Worm (Caenorhabditis elegans): ENCODE results near the gene F41C3.8.

The F41C3.8 gene

DNA sequence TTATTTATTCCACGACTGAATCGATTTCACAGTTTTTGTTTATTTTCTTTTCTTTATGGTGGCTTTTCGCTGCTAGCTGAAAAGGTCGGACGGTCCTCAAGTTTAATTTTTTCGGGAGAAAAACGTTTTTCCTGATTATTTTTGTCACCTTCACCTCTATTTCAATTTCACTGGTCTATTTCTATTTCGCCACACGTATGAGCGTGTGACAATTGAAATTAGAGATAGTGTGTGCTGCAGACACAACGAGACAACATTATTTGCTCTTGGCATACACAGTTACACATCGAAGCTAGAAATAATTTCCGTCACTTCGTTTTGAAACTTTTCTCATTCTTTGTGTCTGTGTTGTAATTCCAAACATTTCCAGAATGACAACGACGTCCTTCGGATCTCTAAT is at the start of gene F41C3.8:
F41C3.8 (plus strand) TSS at position 371 of the 400 bp plus-strand sequence.
- TF ChIP-seq ZK185.1 (tag; optimal IDR thresholded peaks at IDR 0.05; ENCODE audit: poor library complexity, severe bottlenecking): no peak
- 0 out of 2 replicates have a peak, but pooled peaks have one; percentile 24 for TF ChIP-seq dox-1 (GFP tag; IDR thresholded peaks at IDR 0.05)
- TF ChIP-seq let-607 (tag; optimal IDR thresholded peaks at IDR 0.05): peak in 1 of 2 experiments; percentile 87
- TF ChIP-seq attf-5 (GFP tag; optimal IDR thresholded peaks at IDR 0.05): peak; percentile 50
- TF ChIP-seq mxl-1 (tag; optimal IDR thresholded peaks at IDR 0.05): no peak
- peak; percentile 89 for TF ChIP-seq nhr-80 (tag; optimal IDR thresholded peaks at IDR 0.05)
- TF ChIP-seq efl-1 (GFP tag; optimal IDR thresholded peaks at IDR 0.05): no peak
- 0 out of 2 replicates have a peak, but pooled peaks have one; percentile 29 for TF ChIP-seq cebp-1 (GFP tag; IDR thresholded peaks at IDR 0.05)
- TF ChIP-seq cebp-1 (tag; optimal IDR thresholded peaks at IDR 0.05): peak; percentile 70

ce11 chrII:4667572-4667971 is 48.3 kb upstream of the F41C3.8 start, which contains the start of gene fut-5:
Gene fut-5 (minus strand): TSS chrII:4667672.
- TF ChIP-seq lin-26 (GFP tag; IDR thresholded peaks at IDR 0.05) (no peak), Y79H2A.3 (GFP tag; conservative IDR thresholded peaks at IDR 0.05) (no peak), ceh-58 (GFP tag; IDR thresholded peaks at IDR 0.05) (no peak), C17E4.6 (GFP tag; IDR thresholded peaks at IDR 0.05) (no peak), bed-1 (GFP tag; IDR thresholded peaks at IDR 0.05) (no peak), attf-6 (GFP tag; IDR thresholded peaks at IDR 0.05) (no peak), ccch-3 (GFP tag; optimal IDR thresholded peaks at IDR 0.05) (no peak), ztf-28 (GFP tag; IDR thresholded peaks at IDR 0.05) (no peak), hsf-1 (GFP tag; IDR thresholded peaks at IDR 0.05) (no peak), lir-1 (GFP tag; conservative IDR thresholded peaks at IDR 0.05) (no peak), mxl-1 (tag; optimal IDR thresholded peaks at IDR 0.05) (no peak), T26A5.8 (tag; optimal IDR thresholded peaks at IDR 0.05) (no peak), let-607 (tag; optimal IDR thresholded peaks at IDR 0.05) (no peak), K11D2.4 (GFP tag; IDR thresholded peaks at IDR 0.05) (no peak), madf-6 (GFP tag; IDR thresholded peaks at IDR 0.05) (no peak), akir-1 (GFP tag; optimal IDR thresholded peaks at IDR 0.05) (no peak), ama-1 (optimal IDR thresholded peaks at IDR 0.05) (no peak), ama-1 (GFP tag; optimal IDR thresholded peaks at IDR 0.05) (no peak), Y53F4B.3 (GFP tag; IDR thresholded peaks at IDR 0.05) (no peak), lin-35 (GFP tag; optimal IDR thresholded peaks at IDR 0.05) (no peak), lsy-27 (tag; optimal IDR thresholded peaks at IDR 0.05; ENCODE audit: borderline replicate concordance, insufficient read depth) (no peak)

DNA sequence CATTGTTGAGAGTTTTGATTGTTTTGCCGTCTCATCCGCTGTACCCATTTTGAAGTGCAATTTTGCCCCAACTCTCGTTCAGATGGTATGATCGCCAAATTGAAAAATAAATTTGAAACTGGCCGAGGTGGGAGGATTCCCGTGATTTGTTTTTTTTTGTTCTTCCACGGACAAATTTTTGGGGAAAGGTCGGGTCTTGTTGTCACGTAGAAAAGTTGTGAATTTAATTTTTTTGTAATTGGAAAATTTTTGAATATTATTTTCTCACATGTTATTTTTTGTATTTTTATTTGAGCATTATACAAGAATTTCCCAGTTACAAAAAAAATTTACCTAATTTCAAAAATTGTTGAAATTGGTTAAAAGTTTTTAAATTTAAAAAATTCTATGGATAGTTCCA is 44.2 kb upstream of the F41C3.8 start, which contains the start of gene T05A7.6:
T05A7.6 (minus strand) TSS at position 101 of the 400 bp plus-strand sequence.
- TF ChIP-seq madf-8 (GFP tag; conservative IDR thresholded peaks at IDR 0.05) (no peak), rcor-1 (GFP tag; IDR thresholded peaks at IDR 0.05) (no peak), madf-10 (tag; optimal IDR thresholded peaks at IDR 0.05) (no peak), lin-54 (GFP tag; optimal IDR thresholded peaks at IDR 0.05) (no peak), let-607 (tag; optimal IDR thresholded peaks at IDR 0.05) (no peak), ztf-3 (GFP tag; optimal IDR thresholded peaks at IDR 0.05) (no peak), nhr-27 (tag; optimal IDR thresholded peaks at IDR 0.05) (no peak), chd-7 (tag; optimal IDR thresholded peaks at IDR 0.05) (no peak), B0261.1 (tag; optimal IDR thresholded peaks at IDR 0.05) (no peak), mcd-1 (GFP tag; IDR thresholded peaks at IDR 0.05) (no peak), gei-17 (GFP tag; optimal IDR thresholded peaks at IDR 0.05) (no peak), cebp-1 (GFP tag; IDR thresholded peaks at IDR 0.05) (no peak), cebp-1 (tag; optimal IDR thresholded peaks at IDR 0.05) (no peak), mel-28 (tag; optimal IDR thresholded peaks at IDR 0.05; ENCODE audit: borderline replicate concordance) (no peak), hlh-26 (GFP tag; conservative IDR thresholded peaks at IDR 0.05) (no peak), K12H6.12 (tag; optimal IDR thresholded peaks at IDR 0.05) (no peak), mxl-1 (tag; optimal IDR thresholded peaks at IDR 0.05) (no peak), bed-2 (GFP tag; IDR thresholded peaks at IDR 0.05) (no peak), lin-35 (GFP tag; optimal IDR thresholded peaks at IDR 0.05) (no peak), T26A5.8 (tag; optimal IDR thresholded peaks at IDR 0.05) (no peak), pha-4 (tag; optimal IDR thresholded peaks at IDR 0.05) (no peak)
